Fruit fly (Drosophila melanogaster) whole organism, embryonic: ENCODE data around the gene CG17221.

ENCODE experiments used
- B-H2 ChIP-seq: fragments of 200-800 bp; sonication (Bioruptor generic); optimal IDR thresholded peaks from 2 replicates; lab custom pipeline; 2018; ENCODE audit warnings: missing biosample characterization, mild to moderate bottlenecking, missing genetic modification characterization
- BEAF-32 ChIP-seq: fragments of 200-800 bp; sonication (Bioruptor generic); optimal IDR thresholded peaks from 3 replicates; lab custom pipeline; 2017; ENCODE audit warnings: missing biosample characterization, missing genetic modification characterization, mild to moderate bottlenecking, moderate library complexity, missing genetic modification reagents
- CG1024 ChIP-seq: fragments of 200-800 bp; sonication (Bioruptor generic); IDR thresholded peaks from 2 replicates; pipeline ENCODE4 v1.3.6; 2022; ENCODE audit warnings: missing biosample characterization, missing genetic modification characterization
- CG11560 ChIP-seq: fragments of 200-800 bp; sonication (Bioruptor generic); IDR thresholded peaks from 3 replicates; pipeline ENCODE4 v1.3.6; 2022; ENCODE audit warnings: missing biosample characterization, missing genetic modification characterization
- CG12769 ChIP-seq: fragments of 200-800 bp; sonication (Bioruptor generic); optimal IDR thresholded peaks from 2 replicates; lab custom pipeline; 2019; ENCODE audit warnings: missing biosample characterization, mild to moderate bottlenecking, missing genetic modification characterization, moderate library complexity
- CG13287 ChIP-seq: fragments of 200-800 bp; sonication (Bioruptor generic); IDR thresholded peaks from 2 replicates; pipeline ENCODE4 v1.3.6; 2022; ENCODE audit warnings: missing biosample characterization, missing genetic modification characterization; ENCODE audit not compliant: partially characterized antibody
- CG13296 ChIP-seq: fragments of 200-800 bp; sonication (Bioruptor generic); optimal IDR thresholded peaks from 3 replicates; lab custom pipeline; 2018; ENCODE audit warnings: missing biosample characterization, mild to moderate bottlenecking, missing genetic modification characterization
- CG16863 ChIP-seq: fragments of 200-800 bp; sonication (Bioruptor generic); optimal IDR thresholded peaks from 3 replicates; lab custom pipeline; 2016; ENCODE audit warnings: missing biosample characterization, missing genetic modification characterization
- CG2202 ChIP-seq: fragments of 200-800 bp; sonication (Bioruptor generic); optimal IDR thresholded peaks from 2 replicates; lab custom pipeline; 2018; ENCODE audit warnings: missing biosample characterization, mild to moderate bottlenecking, missing genetic modification characterization
- CG32532 ChIP-seq: fragments of 200-800 bp; sonication (Bioruptor generic); IDR thresholded peaks from 2 replicates; pipeline ENCODE4 v1.3.6; 2022; ENCODE audit warnings: missing biosample characterization, missing genetic modification characterization
- CG3281 ChIP-seq: fragments of 200-800 bp; sonication (Bioruptor generic); optimal IDR thresholded peaks from 3 replicates; lab custom pipeline; 2017; ENCODE audit warnings: missing biosample characterization, mild to moderate bottlenecking, missing genetic modification characterization
- CG42726 ChIP-seq: fragments of 200-800 bp; sonication (Bioruptor generic); IDR thresholded peaks from 2 replicates; pipeline ENCODE4 v1.3.6; 2022; ENCODE audit warnings: missing biosample characterization, missing genetic modification characterization; ENCODE audit not compliant: partially characterized antibody
- CG5180 ChIP-seq: fragments of 200-800 bp; sonication (Bioruptor generic); optimal IDR thresholded peaks from 3 replicates; lab custom pipeline; 2017; ENCODE audit warnings: missing biosample characterization, missing genetic modification characterization, mild to moderate bottlenecking, moderate library complexity, missing genetic modification reagents
- CG6813 ChIP-seq: fragments of 200-800 bp; sonication (Bioruptor generic); optimal IDR thresholded peaks from 2 replicates; lab custom pipeline; 2017; ENCODE audit warnings: missing biosample characterization, missing genetic modification characterization, mild to moderate bottlenecking, moderate library complexity, missing genetic modification reagents
- CG7786 ChIP-seq: fragments of 200-800 bp; sonication (Bioruptor generic); optimal IDR thresholded peaks from 2 replicates; lab custom pipeline; 2016; ENCODE audit warnings: missing biosample characterization, missing genetic modification characterization
- CG8478 ChIP-seq: fragments of >200 bp; optimal IDR thresholded peaks from 2 replicates; lab custom pipeline; 2018
- CG8924 ChIP-seq: fragments of 200-800 bp; optimal IDR thresholded peaks from 3 replicates; lab custom pipeline; 2019; ENCODE audit warnings: missing biosample characterization, mild to moderate bottlenecking, missing genetic modification characterization, moderate library complexity
- CG9215 ChIP-seq: fragments of 200-800 bp; sonication (Bioruptor generic); IDR thresholded peaks from 2 replicates; pipeline ENCODE4 v1.3.6; 2022; ENCODE audit warnings: missing biosample characterization, missing genetic modification characterization
- CG9932 ChIP-seq: fragments of 200-800 bp; sonication (Bioruptor generic); IDR thresholded peaks from 2 replicates; pipeline ENCODE4 v1.3.6; 2022; ENCODE audit warnings: missing biosample characterization, missing genetic modification characterization
- CHES-1-like ChIP-seq: fragments of 200-800 bp; sonication (Bioruptor generic); optimal IDR thresholded peaks from 2 replicates; lab custom pipeline; 2016; ENCODE audit warnings: missing biosample characterization, missing genetic modification characterization
- Dip3 ChIP-seq: fragments of 200-800 bp; sonication (Bioruptor generic); optimal IDR thresholded peaks from 3 replicates; lab custom pipeline; 2016; ENCODE audit warnings: missing biosample characterization, missing genetic modification characterization
- Dref ChIP-seq: fragments of 200-800 bp; sonication (Bioruptor generic); IDR thresholded peaks from 2 replicates; pipeline ENCODE4 v1.3.6; 2022; ENCODE audit warnings: missing biosample characterization, missing genetic modification characterization
- Ets65A ChIP-seq: fragments of 200-800 bp; sonication (Bioruptor generic); peaks from one replicate; lab custom pipeline; 2016; ENCODE audit warnings: missing biosample characterization, missing genetic modification characterization
- Fer1 ChIP-seq: fragments of 200-800 bp; sonication (Bioruptor generic); optimal IDR thresholded peaks from 2 replicates; lab custom pipeline; 2017; ENCODE audit warnings: missing biosample characterization, mild to moderate bottlenecking, missing genetic modification characterization
- HLH3B ChIP-seq: fragments of 200-800 bp; sonication (Bioruptor generic); IDR thresholded peaks from 2 replicates; pipeline ENCODE4 v1.3.6; 2022; ENCODE audit warnings: missing biosample characterization, missing genetic modification characterization
- Hey ChIP-seq: fragments of 200-800 bp; sonication (Bioruptor generic); optimal IDR thresholded peaks from 3 replicates; lab custom pipeline; 2018; ENCODE audit warnings: missing biosample characterization, mild to moderate bottlenecking, missing genetic modification characterization
- HmgZ ChIP-seq: fragments of 200-800 bp; sonication (Bioruptor generic); optimal IDR thresholded peaks from 2 replicates; lab custom pipeline; 2018; ENCODE audit warnings: missing biosample characterization, mild to moderate bottlenecking, missing genetic modification characterization
- Hr39 ChIP-seq: fragments of >200 bp; optimal IDR thresholded peaks from 2 replicates; lab custom pipeline; 2017
- Hr51 ChIP-seq, 2 experiments: fragments of 200-800 bp; sonication (Bioruptor generic); optimal IDR thresholded peaks; 2 replicates in 1 of 2; 3 replicates in 1 of 2; lab custom pipeline; 2016 to 2018; ENCODE audit warnings: missing biosample characterization in 2 of 2, missing genetic modification characterization in 2 of 2, mild to moderate bottlenecking in 1 of 2, moderate library complexity in 1 of 2
- Jarid2 ChIP-seq: fragments of 200-800 bp; sonication (Bioruptor generic); optimal IDR thresholded peaks from 3 replicates; lab custom pipeline; 2017; ENCODE audit warnings: mild to moderate bottlenecking, missing biosample characterization, missing genetic modification reagents, missing genetic modification characterization
- Nf-YA ChIP-seq: fragments of 200-800 bp; sonication (Bioruptor generic); IDR thresholded peaks from 2 replicates; pipeline ENCODE4 v1.3.6; 2022; ENCODE audit warnings: missing biosample characterization, missing genetic modification characterization
- Opbp ChIP-seq: fragments of 200-800 bp; sonication (Bioruptor generic); IDR thresholded peaks from 3 replicates; pipeline ENCODE4 v1.3.6; 2022; ENCODE audit warnings: missing biosample characterization, missing genetic modification characterization; ENCODE audit not compliant: partially characterized antibody
- Side ChIP-seq: fragments of 200-800 bp; sonication (Bioruptor generic); optimal IDR thresholded peaks from 2 replicates; lab custom pipeline; 2016; ENCODE audit warnings: missing biosample characterization, missing genetic modification characterization
- bsh ChIP-seq, 2 experiments: fragments of 200-800 bp; sonication (Bioruptor generic); optimal IDR thresholded peaks; 2 replicates each; lab custom pipeline; 2017 to 2018; ENCODE audit warnings: mild to moderate bottlenecking in 2 of 2, missing biosample characterization in 2 of 2, missing genetic modification characterization in 2 of 2, moderate library complexity in 1 of 2
- chinmo ChIP-seq: fragments of 200-800 bp; sonication (Bioruptor generic); IDR thresholded peaks from 4 replicates; pipeline ENCODE4 v1.3.6; 2022; ENCODE audit warnings: missing biosample characterization, missing genetic modification characterization; ENCODE audit not compliant: partially characterized antibody
- corto ChIP-seq: fragments of 200-800 bp; sonication (Bioruptor generic); optimal IDR thresholded peaks from 2 replicates; lab custom pipeline; 2016; ENCODE audit warnings: missing biosample characterization, mild to moderate bottlenecking, missing genetic modification characterization, moderate library complexity
- dm ChIP-seq: fragments of 200-800 bp; sonication (Bioruptor generic); optimal IDR thresholded peaks from 3 replicates; lab custom pipeline; 2016; ENCODE audit warnings: missing biosample characterization, missing genetic modification characterization
- gce ChIP-seq: fragments of 200-800 bp; sonication (Bioruptor generic); IDR thresholded peaks from 3 replicates; pipeline ENCODE4 v1.3.6; 2022; ENCODE audit warnings: missing biosample characterization, missing genetic modification characterization
- gfzf ChIP-seq: fragments of 200-800 bp; sonication (Bioruptor generic); optimal IDR thresholded peaks from 2 replicates; lab custom pipeline; 2016; ENCODE audit warnings: missing biosample characterization, mild to moderate bottlenecking, missing genetic modification characterization, moderate library complexity
- gro ChIP-seq: fragments of 200-800 bp; sonication (Bioruptor generic); optimal IDR thresholded peaks from 2 replicates; lab custom pipeline; 2016; ENCODE audit warnings: missing biosample characterization, missing genetic modification characterization
- gsb ChIP-seq: fragments of 200-800 bp; sonication (Bioruptor generic); IDR thresholded peaks from 2 replicates; pipeline ENCODE4 v1.3.6; 2022; ENCODE audit warnings: missing biosample characterization, missing genetic modification characterization
- gsb-n ChIP-seq: fragments of 200-800 bp; sonication (Bioruptor generic); optimal IDR thresholded peaks from 3 replicates; lab custom pipeline; 2018; ENCODE audit warnings: missing biosample characterization, mild to moderate bottlenecking, missing genetic modification characterization
- gt ChIP-seq: fragments of 200-800 bp; sonication (Bioruptor generic); IDR thresholded peaks from 2 replicates; pipeline ENCODE4 v1.3.6; 2022; ENCODE audit warnings: missing biosample characterization, missing genetic modification characterization
- hbn ChIP-seq: fragments of 200-800 bp; sonication (Bioruptor generic); IDR thresholded peaks from 2 replicates; pipeline ENCODE4 v1.3.6; 2022; ENCODE audit warnings: missing biosample characterization, missing genetic modification characterization; ENCODE audit not compliant: partially characterized antibody
- jing ChIP-seq: fragments of 200-800 bp; sonication (Bioruptor generic); optimal IDR thresholded peaks from 2 replicates; lab custom pipeline; 2018; ENCODE audit warnings: missing biosample characterization, mild to moderate bottlenecking, missing genetic modification characterization
- nmo ChIP-seq: fragments of 200-800 bp; sonication (Bioruptor generic); optimal IDR thresholded peaks from 2 replicates; lab custom pipeline; 2018; ENCODE audit warnings: missing biosample characterization, mild to moderate bottlenecking, missing genetic modification characterization, moderate library complexity
- pb ChIP-seq: fragments of 200-800 bp; sonication (Bioruptor generic); optimal IDR thresholded peaks from 3 replicates; lab custom pipeline; 2016; ENCODE audit warnings: missing biosample characterization, missing genetic modification characterization
- pita ChIP-seq: fragments of 200-800 bp; sonication (Bioruptor generic); optimal IDR thresholded peaks from 2 replicates; lab custom pipeline; 2017; ENCODE audit warnings: missing biosample characterization, mild to moderate bottlenecking, missing genetic modification characterization
- row ChIP-seq: fragments of 200-800 bp; sonication (Bioruptor generic); IDR thresholded peaks from 3 replicates; pipeline ENCODE4 v1.3.6; 2022; ENCODE audit warnings: missing biosample characterization, missing genetic modification characterization
- sna ChIP-seq: fragments of 200-800 bp; sonication (Bioruptor generic); IDR thresholded peaks from 2 replicates; pipeline ENCODE4 v1.3.6; 2022; ENCODE audit warnings: missing biosample characterization, missing genetic modification characterization; ENCODE audit not compliant: partially characterized antibody
- toy ChIP-seq: fragments of 200-800 bp; sonication (Bioruptor generic); IDR thresholded peaks from 2 replicates; pipeline ENCODE4 v1.3.6; 2022; ENCODE audit warnings: missing biosample characterization, missing genetic modification characterization
- tx ChIP-seq: fragments of 200-800 bp; sonication (Bioruptor generic); optimal IDR thresholded peaks from 2 replicates; lab custom pipeline; 2016; ENCODE audit warnings: missing biosample characterization, missing genetic modification characterization

CG17221 gene

DNA sequence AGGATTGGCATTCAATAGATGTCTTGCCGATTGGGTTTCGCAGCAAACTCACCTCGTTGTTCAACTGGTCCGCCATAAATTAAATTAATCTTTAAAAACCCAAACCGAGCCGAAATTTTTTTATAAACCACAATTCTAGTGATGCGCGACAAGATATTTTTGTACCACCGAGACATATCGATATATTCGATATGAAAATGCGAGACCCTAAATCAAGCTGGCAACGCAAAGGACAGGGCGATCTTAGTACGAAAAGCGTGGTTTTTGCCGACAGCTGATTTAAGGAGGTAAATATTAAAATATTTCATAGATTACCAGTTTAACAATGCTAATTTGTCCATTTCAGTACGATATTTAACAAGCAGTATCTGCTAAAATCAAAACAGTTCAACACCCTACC is 10.8 kb upstream of the CG17221 start, which contains the start of the genes Sf3b2 and CG17219:
Sf3b2 (minus strand) TSS at position 157 of the 400 bp plus-strand sequence.
CG17219 (plus strand) TSS at position 242 of the 400 bp plus-strand sequence.
- no peak for TF ChIP-seq CG7786
- no peak for TF ChIP-seq corto (GFP tag; lab: Kevin White, UChicago)
- peak; percentile 29; the same call in 1 of the 3 replicates for TF ChIP-seq row (GFP tag; lab: Robert Waterston, UW)
- no peak for TF ChIP-seq pb
- peak; percentile 23 for TF ChIP-seq CHES-1-like
- no peak for TF ChIP-seq Fer1 (GFP tag; lab: Kevin White, UChicago)
- no peak for TF ChIP-seq CG13296 (GFP tag; lab: Kevin White, UChicago)
- peak; percentile 24 for TF ChIP-seq gro (GFP tag; lab: Kevin White, UChicago)
- TF ChIP-seq Dip3 (GFP tag; lab: Kevin White, UChicago), result no peak
- TF ChIP-seq chinmo (GFP tag; lab: Robert Waterston, UW), result no peak
- peak; percentile 60 for TF ChIP-seq HmgZ
- TF ChIP-seq gsb-n (tag; lab: Kevin White, UChicago), result no peak
- no peak for TF ChIP-seq toy (GFP tag; lab: Robert Waterston, UW)
- no peak for TF ChIP-seq CG9215 (GFP tag; lab: Robert Waterston, UW)
- TF ChIP-seq CG13287 (GFP tag; lab: Robert Waterston, UW), result peak; percentile 80
- no peak for TF ChIP-seq CG8478
- peak; percentile 49; the same call in 1 of the 2 replicates for TF ChIP-seq CG9932 (GFP tag; lab: Robert Waterston, UW)
- peak; percentile 77 for TF ChIP-seq Opbp (GFP tag; lab: Robert Waterston, UW)
- TF ChIP-seq CG8924 (tag; lab: Kevin White, UChicago), result no peak
- peak; percentile 96 for TF ChIP-seq CG11560 (tag; lab: Robert Waterston, UW)
- TF ChIP-seq gt (GFP tag; lab: Robert Waterston, UW), result no peak
- TF ChIP-seq Hr39 (lab: Kevin White, UChicago), result no peak
- TF ChIP-seq CG2202 (tag; lab: Kevin White, UChicago), result no peak
- TF ChIP-seq bsh (GFP tag; optimal IDR thresholded peaks at IDR 0.05; lab: Kevin White, UChicago), result no peak
- TF ChIP-seq HLH3B, result no peak
- TF ChIP-seq Hr51 (GFP tag; optimal IDR thresholded peaks at IDR 0.05; lab: Kevin White, UChicago), result no peak
- TF ChIP-seq tx (GFP tag; lab: Kevin White, UChicago), result no peak
- peak; percentile 18 for TF ChIP-seq Side
- TF ChIP-seq CG12769 (tag; lab: Kevin White, UChicago), result no peak
- peak; percentile 86 for TF ChIP-seq Ets65A
- peak; percentile 25; the same call in 1 of the 2 replicates for TF ChIP-seq CG32532 (GFP tag; lab: Robert Waterston, UW)
- TF ChIP-seq Nf-YA (GFP tag; lab: Robert Waterston, UW), result no peak
- TF ChIP-seq gsb (GFP tag; lab: Robert Waterston, UW), result no peak
- no peak for TF ChIP-seq CG3281 (GFP tag; lab: Kevin White, UChicago)
- TF ChIP-seq Hey (tag; lab: Kevin White, UChicago), result no peak
- no peak for TF ChIP-seq CG16863 (GFP tag; lab: Kevin White, UChicago)
- TF ChIP-seq nmo (GFP tag; lab: Kevin White, UChicago), result peak; percentile 40
- peak; percentile 91 for TF ChIP-seq dm (GFP tag; lab: Kevin White, UChicago)
- peak; percentile 90 for TF ChIP-seq Dref
- TF ChIP-seq pita (GFP tag; lab: Kevin White, UChicago), result no peak
- no peak for TF ChIP-seq CG5180 (GFP tag; lab: Kevin White, UChicago)
- peak; percentile 36; the same call in 1 of the 2 replicates for TF ChIP-seq CG42726 (GFP tag; lab: Robert Waterston, UW)
- TF ChIP-seq Jarid2 (GFP tag; lab: Kevin White, UChicago), result no peak
- TF ChIP-seq gfzf, result peak; percentile 18
- TF ChIP-seq B-H2 (GFP tag; lab: Kevin White, UChicago), result no peak
- no peak for TF ChIP-seq jing (GFP tag; lab: Kevin White, UChicago)
- no peak for TF ChIP-seq CG6813
- TF ChIP-seq CG1024, result no peak
- peak; percentile 85 for TF ChIP-seq BEAF-32 (GFP tag; lab: Kevin White, UChicago)
- no peak for TF ChIP-seq sna (GFP tag; lab: Robert Waterston, UW)
- no peak for TF ChIP-seq gce
- peak; percentile 58 for TF ChIP-seq hbn (GFP tag; lab: Robert Waterston, UW)
